Worm (Caenorhabditis elegans) whole organism, late embryonic: ENCODE results near the gene K09E2.3.

Source experiments
- ceh-30 ChIP-seq: fragments of 150-350 bp; optimal IDR thresholded peaks from 2 replicates; lab custom pipeline; 2014; ENCODE audit warnings: missing biosample characterization, missing genetic modification characterization
- tbx-2 ChIP-seq: sonication (generic microtip); optimal IDR thresholded peaks from 2 replicates; lab custom pipeline; 2016; ENCODE audit warnings: missing genetic modification characterization, missing compliant biosample characterization

DNA sequence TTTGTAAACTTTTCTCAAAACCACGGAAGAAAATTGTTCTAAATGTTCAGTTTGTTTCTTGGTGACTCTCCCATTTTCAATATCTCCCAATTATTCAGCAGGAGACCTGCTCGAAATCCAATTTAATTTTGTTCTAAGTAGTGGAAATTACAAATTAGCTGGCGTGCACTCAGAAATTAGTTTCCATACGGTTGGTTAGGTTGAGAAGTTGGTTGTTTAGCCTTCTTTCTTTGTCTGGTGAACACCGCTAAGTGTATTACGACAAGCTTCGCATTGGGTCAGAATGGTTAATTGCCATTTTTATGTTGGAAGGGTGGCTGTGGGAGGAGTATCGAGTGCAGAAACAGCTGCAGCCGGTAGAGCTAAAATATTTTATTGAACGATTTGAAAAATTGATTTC is 24.3 kb upstream of the K09E2.3 start:
- no peak for TF ChIP-seq tbx-2
- no peak for TF ChIP-seq ceh-30 (tag; lab: Kevin White, UChicago)
